Fruit fly (Drosophila melanogaster) whole organism, larva: ENCODE measurements around the gene drm.

Experiments
- noc ChIP-seq: fragments of 200-800 bp; sonication (Bioruptor generic); optimal IDR thresholded peaks from 3 replicates; lab custom pipeline; 2019; ENCODE audit warnings: missing biosample characterization, mild to moderate bottlenecking, missing genetic modification characterization, moderate library complexity

The drm gene

dm6 chr2L:3585318-3585717, 46.3 kb downstream of the drm start:
- TF ChIP-seq noc: no peak

dm6 chr2L:3587286-3587685, 48.2 kb downstream of the drm start:
- no peak for TF ChIP-seq noc

DNA sequence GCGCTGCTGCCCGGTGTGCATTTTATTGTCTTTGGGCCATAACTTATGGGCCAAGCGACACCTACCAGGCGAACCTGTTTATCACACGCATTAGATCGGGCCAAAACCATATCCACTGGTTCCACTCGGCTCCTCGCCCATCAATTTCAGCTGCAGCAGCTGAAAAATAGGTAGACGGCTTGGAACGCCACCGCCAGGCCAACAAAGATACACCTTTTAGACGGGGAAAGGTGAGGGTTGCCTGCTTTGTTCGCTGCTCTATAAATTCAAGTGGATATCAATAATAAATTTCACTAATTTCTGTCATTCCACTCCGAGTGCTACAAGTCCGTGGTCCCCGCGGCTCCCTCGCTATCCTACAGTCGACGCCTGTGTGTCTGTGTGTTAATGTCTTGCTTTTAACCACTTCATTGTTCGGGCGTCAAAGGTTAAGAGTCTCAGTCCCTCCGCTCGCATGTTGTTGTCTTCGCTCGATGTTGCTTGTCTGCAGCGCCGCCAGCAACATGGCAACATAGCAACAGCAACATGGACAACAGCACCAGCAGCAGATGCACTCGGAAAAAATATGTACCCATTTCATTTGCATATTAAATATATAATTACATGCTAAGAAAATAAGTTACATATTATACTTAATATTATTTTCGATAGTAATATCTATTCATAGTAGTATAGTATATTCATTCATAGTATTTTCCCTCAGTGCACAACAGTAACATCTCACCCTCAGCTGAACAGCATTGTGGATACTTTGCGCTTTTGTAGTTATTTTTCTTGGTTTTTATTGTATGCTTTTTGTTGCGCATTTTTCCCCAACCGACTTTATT, 49.1 kb downstream of the drm start:
- TF ChIP-seq noc: no peak

- no peak for TF ChIP-seq noc
Measured at dm6 chr2L:3588841-3589240, 49.8 kb downstream of the drm start.

DNA sequence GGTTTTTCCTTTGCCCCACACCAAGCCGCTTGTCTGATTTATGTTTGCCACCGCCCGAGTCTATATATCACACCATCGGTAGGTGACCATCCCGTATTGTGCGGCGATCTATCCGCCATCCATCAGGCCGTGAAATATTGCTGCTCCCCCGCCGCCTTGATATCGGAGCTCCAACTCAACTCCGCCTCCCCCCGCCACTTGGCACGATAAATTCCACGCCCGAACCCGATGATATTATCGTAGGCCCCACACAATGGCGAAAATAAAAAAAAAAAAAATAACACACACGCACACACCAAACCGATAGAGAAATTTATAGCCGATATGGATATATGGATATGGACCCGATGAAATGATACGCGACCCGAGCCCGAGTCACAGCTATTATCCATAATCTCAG, 51.8 kb downstream of the drm start:
- TF ChIP-seq noc: no peak

dm6 chr2L:3594000-3594399, 55.0 kb downstream of the drm start:
- TF ChIP-seq noc: no peak

- no peak for TF ChIP-seq noc
Measured at dm6 chr2L:3594629-3595028, 55.6 kb downstream of the drm start.

dm6 chr2L:3597126-3597525, 58.1 kb downstream of the drm start:
- TF ChIP-seq noc: no peak
